Worm (Caenorhabditis elegans) whole organism, L2 larva: ENCODE measurements around the gene clc-13.

Experiments used
- alr-1 ChIP-seq: fragments of 150-350 bp; optimal IDR thresholded peaks from 2 replicates; lab custom pipeline; 2014; ENCODE audit warnings: missing biosample characterization, missing genetic modification characterization
- nhr-11 ChIP-seq: fragments of 150-350 bp; optimal IDR thresholded peaks from 2 replicates; lab custom pipeline; 2014; ENCODE audit warnings: missing biosample characterization, missing genetic modification characterization
- unc-62 ChIP-seq: fragments of 150-350 bp; optimal IDR thresholded peaks from 2 replicates; lab custom pipeline; 2014; ENCODE audit warnings: missing biosample characterization, missing genetic modification reagents, missing genetic modification characterization
- zag-1 ChIP-seq: fragments of 150-350 bp; optimal IDR thresholded peaks from 2 replicates; lab custom pipeline; 2014; ENCODE audit warnings: missing biosample characterization, missing genetic modification characterization

ce11 chrV:17059987-17060386 is 45.8 kb downstream of the clc-13 start, which contains the start of gene sri-66:
- TF ChIP-seq unc-62 (GFP tag; lab: Kevin White, UChicago): no peak
- TF ChIP-seq zag-1: no peak
- TF ChIP-seq alr-1 (tag; lab: Kevin White, UChicago): no peak
- TF ChIP-seq nhr-11 (tag; lab: Kevin White, UChicago): no peak
